Fruit fly (Drosophila melanogaster) whole organism, embryonic: ENCODE data around the gene Pp2C1.

Experiments
- ATbp ChIP-seq: fragments of 200-800 bp; sonication (Bioruptor generic); optimal IDR thresholded peaks from 2 replicates; lab custom pipeline; 2017; ENCODE audit warnings: missing biosample characterization, mild to moderate bottlenecking, missing genetic modification characterization, missing genetic modification reagents
- Blimp-1 ChIP-seq: fragments of 200-800 bp; sonication (Bioruptor generic); optimal IDR thresholded peaks from 3 replicates; lab custom pipeline; 2018; ENCODE audit warnings: missing biosample characterization, missing genetic modification characterization, mild to moderate bottlenecking, moderate library complexity, missing genetic modification reagents
- CG10543 ChIP-seq: fragments of 200-800 bp; sonication (Bioruptor generic); optimal IDR thresholded peaks from 3 replicates; lab custom pipeline; 2017; ENCODE audit warnings: missing biosample characterization, mild to moderate bottlenecking, missing genetic modification characterization, moderate library complexity
- CG11695 ChIP-seq: fragments of 200-800 bp; sonication (Bioruptor generic); IDR thresholded peaks from 3 replicates; pipeline ENCODE4 v1.3.6; 2022; ENCODE audit warnings: missing biosample characterization, missing genetic modification characterization
- CG13775 ChIP-seq: fragments of 200-800 bp; sonication (Bioruptor generic); optimal IDR thresholded peaks from 3 replicates; lab custom pipeline; 2017; ENCODE audit warnings: missing biosample characterization, mild to moderate bottlenecking, missing genetic modification characterization
- CG14667 ChIP-seq: fragments of 200-800 bp; sonication (Bioruptor generic); IDR thresholded peaks from 2 replicates; pipeline ENCODE4 v1.3.6; 2022; ENCODE audit warnings: missing biosample characterization, missing genetic modification characterization
- CG14965 ChIP-seq: fragments of 200-800 bp; sonication (Bioruptor generic); optimal IDR thresholded peaks from 2 replicates; lab custom pipeline; 2016; ENCODE audit warnings: missing biosample characterization, missing genetic modification characterization, borderline replicate concordance
- CG15601 ChIP-seq: fragments of 200-800 bp; sonication (Bioruptor generic); optimal IDR thresholded peaks from 3 replicates; lab custom pipeline; 2019; ENCODE audit warnings: missing biosample characterization, mild to moderate bottlenecking, missing genetic modification characterization, moderate library complexity
- CG1792 ChIP-seq: fragments of 200-800 bp; sonication (Bioruptor generic); optimal IDR thresholded peaks from 2 replicates; lab custom pipeline; 2016; ENCODE audit warnings: missing biosample characterization, missing genetic modification characterization
- CG18011 ChIP-seq: fragments of 200-800 bp; sonication (Bioruptor generic); optimal IDR thresholded peaks from 2 replicates; lab custom pipeline; 2017; ENCODE audit warnings: missing biosample characterization, missing genetic modification characterization, mild to moderate bottlenecking, moderate library complexity, missing genotype
- CG2712 ChIP-seq: fragments of 200-800 bp; optimal IDR thresholded peaks from 3 replicates; lab custom pipeline; 2019; ENCODE audit warnings: missing biosample characterization, mild to moderate bottlenecking, missing genetic modification characterization, moderate library complexity
- CG6813 ChIP-seq: fragments of 200-800 bp; sonication (Bioruptor generic); optimal IDR thresholded peaks from 2 replicates; lab custom pipeline; 2017; ENCODE audit warnings: missing biosample characterization, missing genetic modification characterization, mild to moderate bottlenecking, moderate library complexity, missing genetic modification reagents
- CG7372 ChIP-seq: fragments of 200-800 bp; sonication (Bioruptor generic); IDR thresholded peaks from 2 replicates; pipeline ENCODE4 v1.3.6; 2022; ENCODE audit warnings: missing biosample characterization, missing genetic modification characterization
- CG7987 ChIP-seq: fragments of 200-800 bp; sonication (Bioruptor generic); optimal IDR thresholded peaks from 2 replicates; lab custom pipeline; 2018; ENCODE audit warnings: missing biosample characterization, mild to moderate bottlenecking, missing genetic modification characterization, moderate library complexity
- CG8290 ChIP-seq, 3 experiments: fragments of 200-800 bp; sonication (Bioruptor generic); optimal IDR thresholded peaks; 2 replicates each; lab custom pipeline; 2016 to 2019; ENCODE audit warnings: missing biosample characterization in 3 of 3, missing genetic modification characterization in 3 of 3, mild to moderate bottlenecking in 2 of 3, moderate library complexity in 1 of 3
- CG9609 ChIP-seq: fragments of 200-800 bp; sonication (Bioruptor generic); optimal IDR thresholded peaks from 3 replicates; lab custom pipeline; 2016; ENCODE audit warnings: missing biosample characterization, missing genetic modification characterization
- CG9817 ChIP-seq: fragments of 200-800 bp; sonication (Bioruptor generic); optimal IDR thresholded peaks from 2 replicates; lab custom pipeline; 2018; ENCODE audit warnings: missing biosample characterization, mild to moderate bottlenecking, missing genetic modification characterization, moderate library complexity
- Camta ChIP-seq: fragments of 200-800 bp; sonication (Bioruptor generic); optimal IDR thresholded peaks from 2 replicates; lab custom pipeline; 2016; ENCODE audit warnings: missing biosample characterization, missing genetic modification characterization
- Chrac-16 ChIP-seq: fragments of 200-800 bp; sonication (Bioruptor generic); optimal IDR thresholded peaks from 3 replicates; lab custom pipeline; 2016; ENCODE audit warnings: missing biosample characterization, missing genetic modification characterization
- D ChIP-seq, 2 experiments: fragments of 200-800 bp in 1 of 2; fragments of >200 bp in 1 of 2; sonication (Bioruptor generic) in 1 of 2; optimal IDR thresholded peaks; 2 replicates in 1 of 2; 3 replicates in 1 of 2; lab custom pipeline; 2017; ENCODE audit warnings: mild to moderate bottlenecking in 1 of 2, missing biosample characterization in 1 of 2, missing genetic modification characterization in 1 of 2, missing genetic modification reagents in 1 of 2
- Deaf1 ChIP-seq: fragments of 200-800 bp; optimal IDR thresholded peaks from 3 replicates; lab custom pipeline; 2019; ENCODE audit warnings: missing biosample characterization, mild to moderate bottlenecking, missing genetic modification characterization, moderate library complexity
- Fer2 ChIP-seq: fragments of 200-800 bp; sonication (Bioruptor generic); optimal IDR thresholded peaks from 2 replicates; lab custom pipeline; 2018; ENCODE audit warnings: missing biosample characterization, mild to moderate bottlenecking, missing genetic modification characterization, moderate library complexity
- HLH4C ChIP-seq: fragments of 200-800 bp; sonication (Bioruptor generic); IDR thresholded peaks from 3 replicates; pipeline ENCODE4 v1.3.6; 2022; ENCODE audit warnings: missing biosample characterization, missing genetic modification characterization; ENCODE audit not compliant: partially characterized antibody
- HmgD ChIP-seq: fragments of 200-800 bp; sonication (Bioruptor generic); optimal IDR thresholded peaks from 3 replicates; lab custom pipeline; 2016; ENCODE audit warnings: missing biosample characterization, missing genetic modification characterization
- NC2β ChIP-seq: fragments of 200-800 bp; sonication (Bioruptor generic); optimal IDR thresholded peaks from 2 replicates; lab custom pipeline; 2016; ENCODE audit warnings: missing biosample characterization, missing genetic modification characterization
- PHDP ChIP-seq: fragments of 200-800 bp; sonication (Bioruptor generic); optimal IDR thresholded peaks from 3 replicates; lab custom pipeline; 2018; ENCODE audit warnings: missing biosample characterization, mild to moderate bottlenecking, missing genetic modification characterization, moderate library complexity
- Ravus ChIP-seq: fragments of 200-800 bp; sonication (Bioruptor generic); IDR thresholded peaks from 2 replicates; pipeline ENCODE4 v1.3.6; 2022; ENCODE audit warnings: missing biosample characterization, missing genetic modification characterization
- Sry-β ChIP-seq: fragments of 200-800 bp; sonication (Bioruptor generic); optimal IDR thresholded peaks from 2 replicates; lab custom pipeline; 2018; ENCODE audit warnings: missing biosample characterization, mild to moderate bottlenecking, missing genetic modification characterization, moderate library complexity
- Taf1 ChIP-seq: fragments of 200-800 bp; sonication (Bioruptor generic); IDR thresholded peaks from 2 replicates; pipeline ENCODE4 v1.3.6; 2022; ENCODE audit warnings: missing biosample characterization, missing genetic modification characterization
- amos ChIP-seq: fragments of 200-800 bp; sonication (Bioruptor generic); IDR thresholded peaks from 2 replicates; pipeline ENCODE4 v1.3.6; 2022; ENCODE audit warnings: missing biosample characterization, missing genetic modification characterization; ENCODE audit not compliant: partially characterized antibody
- ash1 ChIP-seq: fragments of 200-800 bp; sonication (Bioruptor generic); optimal IDR thresholded peaks from 2 replicates; lab custom pipeline; 2018; ENCODE audit warnings: missing biosample characterization, mild to moderate bottlenecking, missing genetic modification characterization
- az2 ChIP-seq: fragments of 200-800 bp; sonication (Bioruptor generic); optimal IDR thresholded peaks from 3 replicates; lab custom pipeline; 2016; ENCODE audit warnings: missing biosample characterization, missing genetic modification characterization
- bowl ChIP-seq: fragments of 200-800 bp; sonication (Bioruptor generic); IDR thresholded peaks from 2 replicates; pipeline ENCODE4 v1.3.6; 2022; ENCODE audit warnings: missing biosample characterization, missing genetic modification characterization
- cato ChIP-seq: fragments of 200-800 bp; sonication (Bioruptor generic); optimal IDR thresholded peaks from 2 replicates; lab custom pipeline; 2016; ENCODE audit warnings: missing biosample characterization, missing genetic modification characterization, borderline replicate concordance
- chif ChIP-seq, 2 experiments: fragments of 200-800 bp; sonication (Bioruptor generic); optimal IDR thresholded peaks; 3 replicates each; lab custom pipeline; 2016; ENCODE audit warnings: missing biosample characterization in 2 of 2, missing genetic modification characterization in 2 of 2
- disco-r ChIP-seq: fragments of 200-800 bp; sonication (Bioruptor generic); optimal IDR thresholded peaks from 2 replicates; lab custom pipeline; 2016; ENCODE audit warnings: missing biosample characterization, missing genetic modification characterization
- hth ChIP-seq: fragments of >200 bp; optimal IDR thresholded peaks from 2 replicates; lab custom pipeline; 2017; ENCODE audit warnings: inconsistent platforms
- inv ChIP-seq: fragments of 200-800 bp; sonication (Bioruptor generic); IDR thresholded peaks from 2 replicates; pipeline ENCODE4 v1.3.6; 2022; ENCODE audit warnings: missing biosample characterization, missing genetic modification characterization; ENCODE audit not compliant: partially characterized antibody
- lab ChIP-seq: fragments of 200-800 bp; sonication (Bioruptor generic); optimal IDR thresholded peaks from 3 replicates; lab custom pipeline; 2017; ENCODE audit warnings: missing biosample characterization, missing genetic modification characterization, mild to moderate bottlenecking, moderate library complexity, missing genetic modification reagents
- maf-S ChIP-seq: fragments of 200-800 bp; sonication (Bioruptor generic); optimal IDR thresholded peaks from 2 replicates; lab custom pipeline; 2016; ENCODE audit warnings: missing biosample characterization, missing genetic modification characterization
- mirr ChIP-seq: fragments of 200-800 bp; sonication (Bioruptor generic); optimal IDR thresholded peaks from 3 replicates; lab custom pipeline; 2018; ENCODE audit warnings: missing biosample characterization, mild to moderate bottlenecking, missing genetic modification characterization
- org-1 ChIP-seq: fragments of 200-800 bp; sonication (Bioruptor generic); optimal IDR thresholded peaks from 2 replicates; lab custom pipeline; 2017; ENCODE audit warnings: missing biosample characterization, missing genetic modification characterization
- peb ChIP-seq: fragments of 200-800 bp; sonication (Bioruptor generic); IDR thresholded peaks from 2 replicates; pipeline ENCODE4 v1.3.6; 2022; ENCODE audit warnings: missing biosample characterization, missing genetic modification characterization
- ranshi ChIP-seq: fragments of 200-800 bp; sonication (Bioruptor generic); IDR thresholded peaks from 2 replicates; pipeline ENCODE4 v1.3.6; 2022; ENCODE audit warnings: missing biosample characterization, missing genetic modification characterization
- sc ChIP-seq, 3 experiments: fragments of >200 bp in 2 of 3; fragments of 200-800 bp in 1 of 3; sonication (Bioruptor generic) in 1 of 3; optimal IDR thresholded peaks; 2 replicates in 2 of 3; 3 replicates in 1 of 3; lab custom pipeline; 2017; ENCODE audit warnings: mild to moderate bottlenecking in 1 of 3, missing biosample characterization in 1 of 3, missing genetic modification characterization in 1 of 3, missing genetic modification reagents in 1 of 3
- sqz ChIP-seq: fragments of 200-800 bp; sonication (Bioruptor generic); optimal IDR thresholded peaks from 3 replicates; lab custom pipeline; 2018; ENCODE audit warnings: missing biosample characterization, mild to moderate bottlenecking, missing genetic modification characterization
- unc-4 ChIP-seq: fragments of 200-800 bp; sonication (Bioruptor generic); IDR thresholded peaks from 2 replicates; pipeline ENCODE4 v1.3.6; 2022; ENCODE audit warnings: missing biosample characterization, missing genetic modification characterization; ENCODE audit not compliant: partially characterized antibody

Pp2C1 gene

DNA sequence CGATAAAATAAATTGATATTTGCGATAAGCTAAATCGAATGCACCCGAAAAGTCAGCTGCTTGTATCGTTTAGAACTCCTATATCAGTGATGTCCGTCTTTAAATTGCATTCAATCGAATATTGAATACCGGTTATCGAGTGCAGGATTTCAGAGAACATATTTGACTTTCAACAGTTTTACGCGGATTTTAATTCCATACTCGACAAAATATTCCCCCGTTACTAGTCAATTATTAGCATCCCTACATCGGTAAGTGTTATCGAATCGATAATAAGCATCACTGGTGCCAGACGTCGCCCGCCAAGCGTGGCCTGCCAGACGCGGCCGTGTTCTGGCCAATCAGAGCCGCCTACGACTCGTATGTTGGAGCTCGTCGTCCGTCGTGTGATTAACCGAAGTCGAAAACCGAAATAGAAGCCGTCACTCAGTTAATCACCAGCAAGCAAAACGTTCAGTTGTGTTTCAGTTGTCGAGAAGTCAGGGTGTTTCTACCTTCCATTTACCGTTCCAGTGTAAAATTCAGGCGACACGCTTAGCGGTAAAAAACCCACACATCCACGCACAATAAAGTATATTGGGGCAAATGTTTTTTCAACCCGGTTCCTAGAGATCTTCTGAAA is 1.2 kb upstream of the Pp2C1 start, which contains the start of gene ctp (continued):
- TF ChIP-seq HLH4C (GFP tag; lab: Robert Waterston, UW) (peak; percentile 83), Deaf1 (peak; percentile 100), amos (GFP tag; lab: Robert Waterston, UW) (peak; percentile 40), CG13775 (GFP tag; lab: Kevin White, UChicago) (peak; percentile 44), lab (GFP tag; lab: Kevin White, UChicago) (peak; percentile 65), CG7372 (no peak), CG15601 (tag; lab: Kevin White, UChicago) (peak; percentile 21), Taf1 (GFP tag; lab: Robert Waterston, UW) (no peak), org-1 (GFP tag; lab: Kevin White, UChicago) (peak; percentile 13), CG10543 (GFP tag; lab: Kevin White, UChicago) (peak; percentile 64), cato (no peak), NC2β (GFP tag; lab: Kevin White, UChicago) (peak; percentile 24), sc (optimal IDR thresholded peaks at IDR 0.05; lab: Kevin White, UChicago) (no peak), sc (GFP tag; optimal IDR thresholded peaks at IDR 0.05; lab: Kevin White, UChicago) (no peak), ATbp (GFP tag; lab: Kevin White, UChicago) (no peak), CG14965 (GFP tag; lab: Kevin White, UChicago) (no peak), CG2712 (tag; lab: Kevin White, UChicago) (peak; percentile 48), sqz (GFP tag; lab: Kevin White, UChicago) (peak; percentile 70), CG9609 (GFP tag; lab: Kevin White, UChicago) (peak; percentile 56), unc-4 (GFP tag; lab: Robert Waterston, UW) (peak; percentile 66), hth (lab: Kevin White, UChicago) (no peak), inv (GFP tag; lab: Robert Waterston, UW) (peak; percentile 43; the same call in 1 of the 2 replicates), CG18011 (GFP tag; lab: Kevin White, UChicago) (peak; percentile 23), HmgD (peak; percentile 37), PHDP (tag; lab: Kevin White, UChicago) (peak; percentile 44), ash1 (GFP tag; lab: Kevin White, UChicago) (peak; percentile 12), Chrac-16 (GFP tag; lab: Kevin White, UChicago) (peak; percentile 53), az2 (GFP tag; lab: Kevin White, UChicago) (peak; percentile 25), CG1792 (GFP tag; lab: Kevin White, UChicago) (no peak), CG9817 (peak; percentile 29), CG6813 (peak; percentile 42), CG14667 (GFP tag; lab: Robert Waterston, UW) (no peak), Blimp-1 (GFP tag; lab: Kevin White, UChicago) (peak; percentile 19), chif (GFP tag; optimal IDR thresholded peaks at IDR 0.05; lab: Kevin White, UChicago) (peak; percentile 21 to 39), CG7987 (GFP tag; lab: Kevin White, UChicago) (peak; percentile 44), ranshi (GFP tag; lab: Robert Waterston, UW) (0 out of 2 replicates have a peak, but pooled peaks have one; percentile 4), Fer2 (tag; lab: Kevin White, UChicago) (no peak), peb (GFP tag; lab: Robert Waterston, UW) (no peak), Camta (no peak), CG11695 (GFP tag; lab: Robert Waterston, UW) (0 out of 3 replicates have a peak, but pooled peaks have one; percentile 26), maf-S (GFP tag; lab: Kevin White, UChicago) (peak; percentile 23), disco-r (GFP tag; lab: Kevin White, UChicago) (peak; percentile 35), Sry-β (peak; percentile 94), Ravus (GFP tag; lab: Robert Waterston, UW) (no peak), D (optimal IDR thresholded peaks at IDR 0.05; lab: Kevin White, UChicago) (no peak), D (GFP tag; optimal IDR thresholded peaks at IDR 0.05; lab: Kevin White, UChicago) (no peak), mirr (peak; percentile 64), bowl (no peak), CG8290 (GFP tag; optimal IDR thresholded peaks at IDR 0.05; lab: Kevin White, UChicago) (peak; percentile 95), CG8290 (tag; optimal IDR thresholded peaks at IDR 0.05; lab: Kevin White, UChicago) (peak; percentile 90 to 93)
